Worm (Caenorhabditis elegans) whole organism, early embryonic: Measurements from ENCODE around the gene T04C4.3.

Experiments
- F13C5.2 ChIP-seq: sonication (generic microtip); optimal IDR thresholded peaks from 2 replicates; lab custom pipeline; 2017; ENCODE audit warnings: mild to moderate bottlenecking, missing genetic modification characterization, inconsistent platforms, missing compliant biosample characterization
- ama-1 ChIP-seq: fragments of 150-350 bp; optimal IDR thresholded peaks from 2 replicates; lab custom pipeline; 2014
- ceh-13 ChIP-seq: fragments of 200-800 bp; sonication (Bioruptor generic); optimal IDR thresholded peaks from 2 replicates; lab custom pipeline; 2018; ENCODE audit warnings: mild to moderate bottlenecking, missing genetic modification characterization, missing compliant biosample characterization
- ets-7 ChIP-seq: sonication (generic microtip); optimal IDR thresholded peaks from 2 replicates; lab custom pipeline; 2016; ENCODE audit warnings: missing genotype, missing genetic modification characterization, missing compliant biosample characterization
- flt-1 ChIP-seq: fragments of 200-800 bp; sonication (Bioruptor generic); IDR thresholded peaks from 2 replicates; pipeline ENCODE4 v1.3.6; 2022; ENCODE audit warnings: missing genetic modification characterization, missing compliant biosample characterization
- hmbx-1 ChIP-seq: sonication (generic microtip); optimal IDR thresholded peaks from 2 replicates; lab custom pipeline; 2016; ENCODE audit warnings: mild to moderate bottlenecking, missing genetic modification characterization, missing compliant biosample characterization
- hmg-4 ChIP-seq: fragments of 200-800 bp; sonication (Bioruptor generic); optimal IDR thresholded peaks from 2 replicates; lab custom pipeline; 2018; ENCODE audit warnings: mild to moderate bottlenecking, missing genetic modification characterization, missing compliant biosample characterization
- hnd-1 ChIP-seq: sonication (generic microtip); optimal IDR thresholded peaks from 2 replicates; lab custom pipeline; 2016; ENCODE audit warnings: missing genetic modification characterization, missing compliant biosample characterization
- pes-1 ChIP-seq: fragments of 200-800 bp; sonication (Bioruptor generic); IDR thresholded peaks from 2 replicates; pipeline ENCODE4 v1.3.6; 2022; ENCODE audit warnings: missing genetic modification reagents, missing genetic modification characterization, missing compliant biosample characterization
- scrt-1 ChIP-seq: fragments of 200-800 bp; sonication (Bioruptor generic); IDR thresholded peaks from 2 replicates; pipeline ENCODE4 v1.3.6; 2022; ENCODE audit warnings: missing genetic modification characterization, missing compliant biosample characterization
- tbx-11 ChIP-seq: fragments of 200-800 bp; sonication (Bioruptor generic); IDR thresholded peaks from 2 replicates; pipeline ENCODE4 v1.3.6; 2022; ENCODE audit warnings: missing genetic modification characterization, missing compliant biosample characterization
- tbx-37 ChIP-seq: fragments of 200-800 bp; sonication (Bioruptor generic); conservative IDR thresholded peaks from 2 replicates; pipeline ENCODE4 v1.3.6; 2022; ENCODE audit warnings: missing genetic modification reagents, missing genetic modification characterization, missing compliant biosample characterization
- tra-4 ChIP-seq: sonication (generic microtip); optimal IDR thresholded peaks from 2 replicates; lab custom pipeline; 2017; ENCODE audit warnings: missing genetic modification characterization, missing compliant biosample characterization

- no peak for TF ChIP-seq ama-1 (lab: Kevin White, UChicago)
- no peak for TF ChIP-seq pes-1 (GFP tag; lab: Robert Waterston, UW)
- TF ChIP-seq hmg-4 (GFP tag; lab: Kevin White, UChicago): no peak
- TF ChIP-seq hnd-1 (tag; lab: Kevin White, UChicago): no peak
- TF ChIP-seq scrt-1 (GFP tag; lab: Robert Waterston, UW): no peak
- no peak for TF ChIP-seq flt-1 (GFP tag; lab: Robert Waterston, UW)
- TF ChIP-seq ceh-13 (GFP tag; lab: Kevin White, UChicago): no peak
- no peak for TF ChIP-seq tbx-37 (GFP tag; lab: Robert Waterston, UW)
- TF ChIP-seq tra-4: no peak
- TF ChIP-seq tbx-11 (GFP tag; lab: Robert Waterston, UW): no peak
- no peak for TF ChIP-seq ets-7 (tag; lab: Kevin White, UChicago)
- no peak for TF ChIP-seq hmbx-1 (tag; lab: Kevin White, UChicago)
- no peak for TF ChIP-seq F13C5.2
These were observed 23.1 kb downstream of the T04C4.3 start for ce11 chrIV:2193558-2193957.
